Worm (Caenorhabditis elegans): ENCODE data around the gene slt-1.
A peak's percentile ranks its signal among the peaks of the same experiment; 100 is the strongest.

Gene slt-1

DNA sequence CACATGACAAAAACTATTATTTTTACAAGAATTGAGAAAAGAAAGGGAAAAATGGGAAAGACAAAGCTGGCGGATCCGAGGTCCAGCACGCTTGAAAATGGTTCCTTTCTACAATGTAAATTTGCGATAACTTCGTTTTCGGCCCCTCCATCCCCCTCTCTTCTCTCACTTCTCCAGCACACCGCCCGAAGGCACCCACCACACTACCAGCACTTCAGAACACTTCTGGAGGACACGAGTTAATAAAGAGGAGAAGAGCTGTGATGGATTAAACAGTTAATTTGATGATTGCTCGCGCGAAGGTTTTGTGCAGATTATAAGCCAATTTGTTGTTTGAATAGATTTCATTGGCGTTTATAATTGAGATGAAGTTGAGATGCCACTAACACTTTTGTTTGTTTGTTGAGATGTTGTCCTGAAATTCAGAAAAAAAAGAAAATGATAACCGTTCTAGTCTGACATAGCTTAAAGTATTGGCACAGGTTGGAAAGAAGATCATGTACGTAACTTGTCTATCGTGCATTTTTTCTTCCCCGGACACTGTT is 20.6 kb downstream of the slt-1 start:
- TF ChIP-seq tag-97 (GFP tag; IDR thresholded peaks at IDR 0.05), result no peak
- TF ChIP-seq spr-1 (tag; optimal IDR thresholded peaks at IDR 0.05), result no peak
- TF ChIP-seq fos-1 (tag; optimal IDR thresholded peaks at IDR 0.05), result no peak
- peak in 1 of 2 experiments; percentile 53 for TF ChIP-seq unc-62 (GFP tag; optimal IDR thresholded peaks at IDR 0.05 in 1 of 2)
- no peak for TF ChIP-seq unc-62 (tag; optimal IDR thresholded peaks at IDR 0.05)
- TF ChIP-seq ces-1 (GFP tag; optimal IDR thresholded peaks at IDR 0.05), result peak; percentile 32

DNA sequence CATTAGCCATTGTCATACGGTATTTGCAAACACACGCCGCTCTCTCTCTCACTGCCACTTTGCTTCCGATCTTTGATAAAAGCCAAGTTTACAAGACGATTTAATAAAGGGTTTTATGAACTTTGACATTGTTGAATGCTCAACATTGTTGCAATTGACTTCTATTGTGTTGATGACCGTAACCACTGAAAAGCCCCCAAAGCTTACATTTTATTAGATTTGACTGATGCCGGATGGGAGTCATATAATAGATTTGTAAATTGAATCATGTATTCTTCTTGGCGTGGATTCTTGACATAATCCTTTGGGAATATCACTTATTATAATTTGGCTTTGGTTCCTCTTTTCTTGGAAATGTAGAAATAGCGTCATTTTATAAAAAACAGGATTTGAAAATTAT is 21.8 kb downstream of the slt-1 start:
- TF ChIP-seq lin-1 (GFP tag; IDR thresholded peaks at IDR 0.05), result no peak
- TF ChIP-seq unc-39 (tag; optimal IDR thresholded peaks at IDR 0.05), result no peak
- no peak for TF ChIP-seq mdl-1 (tag; optimal IDR thresholded peaks at IDR 0.05)
- TF ChIP-seq nhr-42 (GFP tag; IDR thresholded peaks at IDR 0.05), result no peak
- TF ChIP-seq mdt-29 (GFP tag; IDR thresholded peaks at IDR 0.05), result no peak
- TF ChIP-seq tra-1 (GFP tag; IDR thresholded peaks at IDR 0.05), result no peak
- TF ChIP-seq egl-43 (GFP tag; IDR thresholded peaks at IDR 0.05), result no peak
- no peak for TF ChIP-seq spr-3 (GFP tag; optimal IDR thresholded peaks at IDR 0.05)
- TF ChIP-seq D1046.2 (GFP tag; IDR thresholded peaks at IDR 0.05), result no peak
- TF ChIP-seq duxl-1 (tag; optimal IDR thresholded peaks at IDR 0.05; ENCODE audit: poor library complexity), result no peak
- no peak for TF ChIP-seq lin-38 (GFP tag; IDR thresholded peaks at IDR 0.05)
- no peak for TF ChIP-seq F44E2.7 (GFP tag; IDR thresholded peaks at IDR 0.05)
- no peak for TF ChIP-seq ceh-20 (GFP tag; IDR thresholded peaks at IDR 0.05)

DNA sequence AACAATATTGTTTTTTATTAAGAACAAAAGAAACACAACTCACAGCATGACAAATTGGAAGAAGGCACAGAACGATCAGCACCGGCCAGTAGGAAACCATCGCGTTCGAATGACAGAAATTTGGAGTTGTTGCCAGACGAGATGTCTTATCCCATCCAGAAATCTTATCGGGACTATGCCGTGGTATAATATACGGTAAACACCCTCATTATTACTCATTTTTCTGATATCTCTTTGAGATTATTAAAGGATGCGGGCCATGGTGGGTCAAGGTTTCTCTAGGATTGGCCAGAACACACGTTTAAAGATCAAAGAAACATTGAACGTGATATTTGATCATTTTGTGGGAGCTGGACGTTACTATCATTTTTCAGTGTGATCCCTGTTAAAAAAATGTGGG is 25.7 kb downstream of the slt-1 start, which contains the start of gene hch-1:
TSS of gene hch-1 (minus strand) at position 112 of the 400 bp plus-strand sequence.
- TF ChIP-seq ctbp-1 (GFP tag; IDR thresholded peaks at IDR 0.05), result no peak
- no peak for TF ChIP-seq R02D3.7 (tag; optimal IDR thresholded peaks at IDR 0.05)
- TF ChIP-seq ztf-7 (tag; optimal IDR thresholded peaks at IDR 0.05), result no peak
- TF ChIP-seq lin-15B (tag; optimal IDR thresholded peaks at IDR 0.05), result no peak
- no peak for TF ChIP-seq fkh-10 (GFP tag; optimal IDR thresholded peaks at IDR 0.05)
- TF ChIP-seq unc-62 (GFP tag; optimal IDR thresholded peaks at IDR 0.05 in 1 of 2), result peak in 1 of 2 experiments; percentile 80
- no peak for TF ChIP-seq unc-62 (tag; optimal IDR thresholded peaks at IDR 0.05)

DNA sequence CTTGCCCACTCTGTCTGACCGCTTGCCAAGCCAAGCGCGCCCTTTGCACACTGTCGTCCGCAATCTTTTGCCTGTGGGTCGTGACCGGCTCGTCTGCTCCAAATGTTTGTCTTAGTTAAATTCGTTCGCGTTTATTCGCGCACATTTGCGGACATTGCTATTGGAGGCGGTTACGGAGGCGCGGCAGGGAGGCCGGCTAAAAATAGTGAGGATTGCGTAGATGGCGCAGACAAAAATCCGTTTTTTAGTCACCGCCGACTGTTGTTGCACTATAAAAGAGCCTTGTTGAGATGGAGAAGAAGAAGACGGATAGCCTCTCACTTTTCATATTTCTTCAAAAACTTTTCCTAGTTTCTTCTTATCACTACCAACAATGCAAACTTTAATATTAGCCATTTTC is 27.4 kb downstream of the slt-1 start, which contains the start of gene F40E10.5:
TSS of gene F40E10.5 (plus strand) at position 301 of the 400 bp plus-strand sequence.
- TF ChIP-seq aha-1 (tag) (peak; percentile 38), sdz-12 (GFP tag; optimal IDR thresholded peaks at IDR 0.05) (no peak), egl-43 (GFP tag; IDR thresholded peaks at IDR 0.05) (0 out of 2 replicates have a peak, but pooled peaks have one; percentile 32)

ce11 chrX:14704933-14705332 is 30.8 kb downstream of the slt-1 start:
- TF ChIP-seq Y75B8A.6 (GFP tag; IDR thresholded peaks at IDR 0.05) (no peak), aha-1 (tag) (peak; percentile 28), egl-43 (GFP tag; IDR thresholded peaks at IDR 0.05) (peak; percentile 14; the same call in 1 of the 2 replicates)

DNA sequence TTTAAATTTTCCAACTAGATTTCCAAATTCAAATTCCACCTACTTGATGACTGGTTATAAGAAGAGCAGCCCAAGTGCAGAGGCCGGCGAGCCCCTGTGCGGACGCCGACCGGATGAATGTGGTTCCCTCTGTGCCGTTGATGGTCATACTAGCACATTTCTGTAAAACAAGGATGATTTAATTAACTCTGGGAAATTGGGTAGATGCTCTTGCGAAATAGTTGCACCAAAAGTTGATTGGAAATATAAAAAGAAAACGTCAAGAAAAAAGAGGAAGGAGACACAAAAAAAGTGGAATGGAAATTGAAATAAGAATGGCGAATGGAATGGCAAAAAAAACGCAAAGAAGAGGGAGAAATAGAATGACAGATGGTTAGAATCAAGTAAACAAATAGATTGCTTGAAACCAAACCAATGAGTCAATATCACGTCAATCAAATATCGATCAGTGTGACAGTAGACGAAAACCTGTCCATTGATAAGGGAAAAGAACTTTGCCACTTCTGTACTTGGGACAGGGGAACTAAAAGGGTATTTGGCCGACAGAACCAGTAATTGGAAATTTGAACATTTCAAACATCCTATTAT is 32.7 kb downstream of the slt-1 start, which contains the start of gene tmem-184:
TSS of gene tmem-184 (minus strand) at position 164 of the 588 bp plus-strand sequence.
- TF ChIP-seq vab-7 (GFP tag; IDR thresholded peaks at IDR 0.05) (0 out of 2 replicates have a peak, but pooled peaks have one; percentile 11), aly-2 (tag; optimal IDR thresholded peaks at IDR 0.05) (no peak), gei-8 (GFP tag; optimal IDR thresholded peaks at IDR 0.05) (no peak), nhr-28 (tag; optimal IDR thresholded peaks at IDR 0.05) (peak; percentile 44), lir-3 (tag; optimal IDR thresholded peaks at IDR 0.05) (no peak), F10B5.3 (tag; optimal IDR thresholded peaks at IDR 0.05) (no peak), ztf-7 (tag; optimal IDR thresholded peaks at IDR 0.05) (no peak), F37D6.2 (tag; optimal IDR thresholded peaks at IDR 0.05) (no peak), egl-43 (GFP tag; IDR thresholded peaks at IDR 0.05) (no peak), aha-1 (tag) (peak; percentile 91), daf-19 (GFP tag; conservative IDR thresholded peaks at IDR 0.05) (no peak), daf-16 (GFP tag; optimal IDR thresholded peaks at IDR 0.05) (peak in 1 of 2 experiments; percentile 90), daf-16 (tag; optimal IDR thresholded peaks at IDR 0.05) (peak; percentile 94), ceh-20 (GFP tag; IDR thresholded peaks at IDR 0.05) (peak; percentile 26; the same call in 1 of the 2 replicates), T20F7.1 (GFP tag; optimal IDR thresholded peaks at IDR 0.05) (no peak), hlh-11 (tag; optimal IDR thresholded peaks at IDR 0.05) (peak; percentile 87), dmd-6 (GFP tag; IDR thresholded peaks at IDR 0.05) (peak; percentile 97), rbr-2 (tag; optimal IDR thresholded peaks at IDR 0.05) (no peak), egl-27 (tag; optimal IDR thresholded peaks at IDR 0.05) (no peak)

Data from whole organism, L4 larva.